Fruit fly (Drosophila melanogaster) whole organism, pupa: ENCODE measurements around the gene Hexo2.

Source experiments
- CG10348 ChIP-seq: fragments of 200-800 bp; sonication (Bioruptor generic); IDR thresholded peaks from 2 replicates; pipeline ENCODE4 v1.3.6; 2022; ENCODE audit warnings: missing biosample characterization, missing genetic modification characterization
- CG12605 ChIP-seq: fragments of 200-800 bp; sonication (Bioruptor generic); IDR thresholded peaks from 2 replicates; pipeline ENCODE4 v1.3.6; 2022; ENCODE audit warnings: missing biosample characterization, missing genetic modification characterization
- CG14655 ChIP-seq: fragments of 200-800 bp; sonication (Bioruptor generic); optimal IDR thresholded peaks from 3 replicates; lab custom pipeline; 2017; ENCODE audit warnings: mild to moderate bottlenecking, missing biosample characterization, missing genetic modification reagents, missing genetic modification characterization
- CG15710 ChIP-seq: fragments of 200-800 bp; sonication (Bioruptor generic); optimal IDR thresholded peaks from 2 replicates; lab custom pipeline; 2018; ENCODE audit warnings: missing biosample characterization, mild to moderate bottlenecking, missing genetic modification characterization, moderate library complexity
- CG17806 ChIP-seq: fragments of 200-800 bp; sonication (Bioruptor generic); optimal IDR thresholded peaks from 2 replicates; lab custom pipeline; 2018; ENCODE audit warnings: missing biosample characterization, mild to moderate bottlenecking, missing genetic modification characterization, moderate library complexity
- CG32121 ChIP-seq: fragments of 200-800 bp; sonication (Bioruptor generic); IDR thresholded peaks from 2 replicates; pipeline ENCODE4 v1.3.6; 2022; ENCODE audit warnings: missing biosample characterization, missing genetic modification characterization
- CG34367 ChIP-seq: fragments of 200-800 bp; sonication (Bioruptor generic); optimal IDR thresholded peaks from 2 replicates; lab custom pipeline; 2018; ENCODE audit warnings: missing biosample characterization, mild to moderate bottlenecking, missing genetic modification characterization
- CG4496 ChIP-seq: fragments of 200-800 bp; sonication (Bioruptor generic); IDR thresholded peaks from 3 replicates; pipeline ENCODE4 v1.3.6; 2022; ENCODE audit warnings: missing biosample characterization, missing genetic modification characterization
- CG8159 ChIP-seq: fragments of 200-800 bp; sonication (Bioruptor generic); optimal IDR thresholded peaks from 3 replicates; lab custom pipeline; 2018; ENCODE audit warnings: missing biosample characterization, mild to moderate bottlenecking, missing genetic modification characterization, moderate library complexity
- CG8301 ChIP-seq: fragments of 200-800 bp; sonication (Bioruptor generic); optimal IDR thresholded peaks from 2 replicates; lab custom pipeline; 2018; ENCODE audit warnings: missing biosample characterization, mild to moderate bottlenecking, missing genetic modification characterization
- CG9948 ChIP-seq: fragments of 200-800 bp; sonication (Bioruptor generic); optimal IDR thresholded peaks from 2 replicates; lab custom pipeline; 2018; ENCODE audit warnings: missing biosample characterization, mild to moderate bottlenecking, missing genetic modification characterization, moderate library complexity
- D1 ChIP-seq: fragments of 200-800 bp; sonication (Bioruptor generic); optimal IDR thresholded peaks from 2 replicates; lab custom pipeline; 2018; ENCODE audit warnings: missing biosample characterization, mild to moderate bottlenecking, missing genetic modification characterization, moderate library complexity
- EcR ChIP-seq: fragments of 200-800 bp; sonication (Bioruptor generic); optimal IDR thresholded peaks from 3 replicates; lab custom pipeline; 2019; ENCODE audit warnings: missing biosample characterization, missing genetic modification characterization, mild to moderate bottlenecking, moderate library complexity, missing genetic modification reagents
- Ets98B ChIP-seq: fragments of 200-800 bp; sonication (Bioruptor generic); IDR thresholded peaks from 2 replicates; pipeline ENCODE4 v1.3.6; 2022; ENCODE audit warnings: missing biosample characterization, missing genetic modification characterization
- Pif1A ChIP-seq: fragments of 200-800 bp; sonication (Bioruptor generic); optimal IDR thresholded peaks from 3 replicates; lab custom pipeline; 2016; ENCODE audit warnings: missing biosample characterization, missing genetic modification characterization
- Pif1B ChIP-seq: fragments of 200-800 bp; sonication (Bioruptor generic); optimal IDR thresholded peaks from 3 replicates; lab custom pipeline; 2016; ENCODE audit warnings: missing biosample characterization, missing genetic modification characterization
- Snoo ChIP-seq: fragments of 200-800 bp; sonication (Bioruptor generic); optimal IDR thresholded peaks from 3 replicates; lab custom pipeline; 2017; ENCODE audit warnings: missing biosample characterization, mild to moderate bottlenecking, missing genetic modification characterization, inconsistent platforms
- fd96Ca ChIP-seq: fragments of 200-800 bp; sonication (Bioruptor generic); IDR thresholded peaks from 3 replicates; pipeline ENCODE4 v1.3.6; 2022; ENCODE audit warnings: missing biosample characterization, missing genetic modification characterization
- gl ChIP-seq: fragments of 200-800 bp; sonication (Bioruptor generic); optimal IDR thresholded peaks from 2 replicates; lab custom pipeline; 2018; ENCODE audit warnings: missing biosample characterization, mild to moderate bottlenecking, missing genetic modification characterization
- rn ChIP-seq: fragments of 200-800 bp; sonication (Bioruptor generic); IDR thresholded peaks from 2 replicates; pipeline ENCODE4 v1.3.6; 2022; ENCODE audit warnings: missing biosample characterization, missing genetic modification characterization

The Hexo2 gene

DNA sequence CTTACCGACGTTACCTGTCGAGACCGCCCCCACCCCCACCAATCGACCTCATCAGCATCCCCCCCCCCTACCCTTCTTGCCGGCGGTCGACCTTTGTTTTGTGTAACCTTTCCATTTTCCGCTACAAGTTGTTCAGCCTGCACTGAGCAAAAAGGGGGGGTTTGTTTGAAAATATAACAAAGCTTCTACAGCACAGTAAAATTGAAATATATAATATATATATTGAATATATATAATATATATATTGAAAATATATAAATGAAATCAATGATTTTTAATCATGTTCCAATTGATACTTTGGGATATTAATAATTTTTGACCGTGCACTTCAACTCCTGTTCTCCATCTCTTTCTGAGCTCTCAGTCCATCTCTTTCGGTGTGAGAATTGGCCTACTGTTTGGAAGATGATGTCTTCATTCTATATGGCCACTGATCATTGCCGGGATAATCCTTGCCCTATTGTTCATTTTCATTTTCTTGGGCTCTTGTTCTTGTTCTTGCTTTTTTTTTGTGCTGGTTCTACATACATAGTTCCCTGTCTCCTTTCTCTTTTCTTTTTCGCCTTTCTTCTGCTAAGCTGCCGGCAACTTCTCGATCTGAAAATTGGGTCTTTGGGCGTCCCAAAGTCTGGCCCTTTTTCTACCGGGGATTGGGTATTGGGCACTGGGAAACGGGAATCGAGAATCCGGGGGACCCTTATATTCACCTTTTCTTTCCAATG, 43.7 kb upstream of the Hexo2 start:
- TF ChIP-seq CG8301 (tag; lab: Kevin White, UChicago) (no peak), Pif1B (GFP tag; lab: Kevin White, UChicago) (no peak), CG10348 (GFP tag; lab: Robert Waterston, UW) (no peak), CG34367 (no peak), CG15710 (tag; lab: Kevin White, UChicago) (no peak), fd96Ca (no peak), Ets98B (GFP tag; lab: Robert Waterston, UW) (no peak), gl (tag; lab: Kevin White, UChicago) (no peak), rn (no peak), CG14655 (GFP tag; lab: Kevin White, UChicago) (no peak), CG32121 (GFP tag; lab: Robert Waterston, UW) (no peak), CG12605 (GFP tag; lab: Robert Waterston, UW) (no peak), Snoo (tag; lab: Kevin White, UChicago) (no peak), D1 (tag; lab: Kevin White, UChicago) (no peak), EcR (GFP tag; lab: Kevin White, UChicago) (no peak), CG8159 (tag; lab: Kevin White, UChicago) (no peak), Pif1A (GFP tag; lab: Kevin White, UChicago) (no peak), CG17806 (tag; lab: Kevin White, UChicago) (no peak), CG9948 (no peak)
- TF ChIP-seq, all 21 proteins: peak for 0

DNA sequence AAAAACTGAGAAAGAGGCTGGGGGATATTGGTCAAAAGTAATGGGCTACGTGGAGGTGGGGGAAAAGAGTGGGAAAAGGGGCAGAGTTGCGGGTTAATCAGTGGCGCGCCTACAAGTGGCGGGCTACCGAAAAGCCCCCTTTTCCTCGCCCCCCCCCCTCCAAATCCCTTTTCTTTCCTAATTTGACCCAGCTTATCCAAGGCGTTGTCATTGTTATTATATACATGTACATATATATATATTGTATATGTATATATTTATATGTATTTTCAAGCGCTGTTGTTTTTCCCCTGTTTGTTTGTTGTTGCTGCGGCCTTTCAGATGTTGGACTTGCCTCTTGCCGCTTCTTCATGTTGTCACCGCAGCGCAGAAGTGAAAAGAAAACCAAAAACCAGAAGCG, 42.4 kb upstream of the Hexo2 start:
- TF ChIP-seq CG10348 (GFP tag; lab: Robert Waterston, UW) (no peak), fd96Ca (no peak), Snoo (tag; lab: Kevin White, UChicago) (no peak), gl (tag; lab: Kevin White, UChicago) (no peak), CG8159 (tag; lab: Kevin White, UChicago) (no peak)

DNA sequence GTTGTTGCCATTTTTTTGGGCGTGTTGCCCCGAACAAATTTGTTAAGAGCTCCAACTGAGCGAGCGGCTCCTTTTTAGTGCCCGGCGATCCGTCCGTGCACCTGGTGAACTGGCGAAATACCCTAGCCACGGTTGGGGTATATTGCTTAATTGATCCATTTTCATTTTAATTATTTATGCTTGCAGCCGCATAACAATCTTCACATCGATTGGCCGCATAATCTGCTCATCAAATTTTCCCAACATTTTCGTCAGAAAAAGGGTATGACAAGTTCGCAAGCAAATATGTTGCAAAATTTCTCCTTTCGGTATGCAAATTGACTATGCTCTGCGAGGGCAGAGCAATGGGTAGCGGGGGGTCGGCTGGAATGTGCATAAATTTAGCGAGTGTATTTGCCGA, 41.7 kb upstream of the Hexo2 start:
- peak; percentile 5 for TF ChIP-seq CG8159 (tag; lab: Kevin White, UChicago)
- TF ChIP-seq Pif1A (GFP tag; lab: Kevin White, UChicago): peak; percentile 21
- no peak for TF ChIP-seq CG17806 (tag; lab: Kevin White, UChicago)
- TF ChIP-seq Snoo (tag; lab: Kevin White, UChicago): peak; percentile 51

DNA sequence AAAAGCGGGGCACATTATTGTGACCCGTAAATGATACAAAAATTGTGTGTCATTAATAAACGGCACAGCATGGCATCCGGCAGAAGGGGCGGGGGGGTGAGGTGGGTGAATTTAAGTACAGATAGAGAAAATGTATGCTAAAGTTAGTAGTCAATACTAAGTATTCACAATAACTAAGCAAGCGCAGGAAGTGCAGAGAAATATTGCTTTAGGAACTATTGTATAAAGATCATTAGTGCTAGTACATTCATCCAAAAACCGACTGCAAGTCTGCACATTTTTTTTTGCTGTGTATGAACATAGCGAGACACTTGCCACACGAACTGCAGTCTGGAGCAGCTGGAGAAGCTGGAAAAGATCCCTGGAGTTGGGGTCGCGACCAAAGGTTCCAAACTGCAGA, 40.0 kb upstream of the Hexo2 start:
- TF ChIP-seq CG8159 (tag; lab: Kevin White, UChicago) (peak; percentile 22), CG15710 (tag; lab: Kevin White, UChicago) (peak; percentile 29), Snoo (tag; lab: Kevin White, UChicago) (peak; percentile 15), gl (tag; lab: Kevin White, UChicago) (no peak), Ets98B (GFP tag; lab: Robert Waterston, UW) (no peak), D1 (tag; lab: Kevin White, UChicago) (no peak), CG12605 (GFP tag; lab: Robert Waterston, UW) (no peak), EcR (GFP tag; lab: Kevin White, UChicago) (no peak), fd96Ca (no peak), CG9948 (no peak), CG8301 (tag; lab: Kevin White, UChicago) (no peak), CG32121 (GFP tag; lab: Robert Waterston, UW) (no peak), CG10348 (GFP tag; lab: Robert Waterston, UW) (no peak), Pif1B (GFP tag; lab: Kevin White, UChicago) (no peak)

DNA sequence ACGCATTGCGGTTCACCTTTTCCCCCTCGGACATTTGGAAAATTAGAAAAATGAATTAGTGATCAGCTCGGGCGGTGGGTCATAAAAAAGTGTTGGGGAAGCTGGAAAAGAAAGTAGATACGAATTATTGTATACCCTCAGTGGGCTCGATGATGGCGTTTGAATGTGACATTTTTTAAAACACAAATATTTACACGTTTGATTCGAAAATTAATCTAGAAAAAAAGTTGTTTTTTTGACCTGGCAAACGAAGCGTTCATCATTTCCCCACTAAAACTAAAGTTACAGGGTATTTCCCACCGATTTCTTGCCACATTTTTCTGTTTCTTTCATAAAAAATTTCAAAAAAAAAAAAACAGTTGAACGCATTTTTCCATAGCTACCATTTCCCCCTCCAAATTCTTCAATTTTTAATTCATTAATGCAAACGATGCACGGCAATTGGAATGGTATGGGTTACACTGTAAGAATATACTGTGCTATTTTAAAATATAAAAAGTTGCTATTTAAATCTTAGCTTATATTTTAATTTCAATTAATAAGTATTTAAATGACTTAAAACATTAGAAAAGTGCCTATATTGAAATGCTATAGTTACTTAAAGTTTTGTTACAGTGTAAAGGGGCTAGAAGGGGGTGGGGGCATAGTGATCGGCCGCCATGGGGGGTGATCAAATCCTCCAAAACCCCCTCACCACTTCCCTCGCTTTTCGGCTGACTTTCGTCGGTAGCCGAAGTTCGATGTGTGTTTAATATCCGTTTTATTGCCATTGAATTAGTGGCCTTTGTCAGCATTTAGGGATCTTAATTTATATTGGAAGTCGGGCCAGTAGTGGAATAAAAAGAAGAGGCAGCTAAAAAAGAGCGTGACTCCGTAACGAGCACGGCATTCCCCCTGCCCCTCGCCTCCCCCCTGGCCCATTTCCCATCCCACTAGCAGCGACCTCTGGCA, 37.8 kb upstream of the Hexo2 start:
- TF ChIP-seq Snoo (tag; lab: Kevin White, UChicago) (no peak), gl (tag; lab: Kevin White, UChicago) (no peak), CG10348 (GFP tag; lab: Robert Waterston, UW) (no peak), EcR (GFP tag; lab: Kevin White, UChicago) (no peak), CG32121 (GFP tag; lab: Robert Waterston, UW) (no peak), Pif1A (GFP tag; lab: Kevin White, UChicago) (no peak), CG8301 (tag; lab: Kevin White, UChicago) (no peak), CG8159 (tag; lab: Kevin White, UChicago) (no peak), CG15710 (tag; lab: Kevin White, UChicago) (no peak), CG17806 (tag; lab: Kevin White, UChicago) (no peak), CG14655 (GFP tag; lab: Kevin White, UChicago) (no peak), CG12605 (GFP tag; lab: Robert Waterston, UW) (no peak), fd96Ca (no peak), CG34367 (no peak), CG9948 (no peak), CG4496 (no peak), Pif1B (GFP tag; lab: Kevin White, UChicago) (no peak), rn (no peak)
